Worm (Caenorhabditis elegans) whole organism, L4/young adult: ENCODE measurements around the gene mdt-27.

Experiments used
- W03F9.2 ChIP-seq: fragments of 150-350 bp; optimal IDR thresholded peaks from 2 replicates; lab custom pipeline; 2014; ENCODE audit warnings: missing biosample characterization, missing genetic modification characterization
- dao-5 ChIP-seq: sonication (generic microtip); optimal IDR thresholded peaks from 2 replicates; lab custom pipeline; 2016; ENCODE audit warnings: missing genotype, missing genetic modification characterization, moderate library complexity, missing compliant biosample characterization

- TF ChIP-seq W03F9.2 (tag; lab: Kevin White, UChicago) (no peak), dao-5 (tag; lab: Kevin White, UChicago) (no peak)
Measured at ce11 chrV:9202710-9203109, 10.7 kb downstream of the mdt-27 start, which contains the start of gene asp-2.
